Worm (Caenorhabditis elegans) whole organism, L4 larva: ENCODE measurements around the gene srsx-28.
A peak's percentile ranks its signal among the peaks of the same experiment; 100 is the strongest.

Experiments used
- F37D6.2 ChIP-seq: sonication (generic microtip); optimal IDR thresholded peaks from 2 replicates; lab custom pipeline; 2016; ENCODE audit warnings: mild to moderate bottlenecking, missing genetic modification characterization, missing compliant biosample characterization
- T26A8.4 ChIP-seq: fragments of 200-800 bp; sonication (Bioruptor generic); IDR thresholded peaks from 2 replicates; pipeline ENCODE4 v1.3.6; 2022; ENCODE audit warnings: missing genetic modification characterization, missing compliant biosample characterization
- Y105C5A.15 ChIP-seq: fragments of 200-800 bp; sonication (Bioruptor generic); IDR thresholded peaks from 2 replicates; pipeline ENCODE4 v1.3.6; 2022; ENCODE audit warnings: missing genetic modification characterization, missing compliant biosample characterization
- ZK337.2 ChIP-seq: fragments of 200-800 bp; sonication (Bioruptor generic); IDR thresholded peaks from 2 replicates; pipeline ENCODE4 v1.3.6; 2022; ENCODE audit warnings: missing genetic modification reagents, missing genetic modification characterization, missing compliant biosample characterization
- ZK546.5 ChIP-seq, 2 experiments: sonication (generic microtip); optimal IDR thresholded peaks; 2 replicates each; lab custom pipeline; 2017; ENCODE audit warnings: missing biosample characterization in 2 of 2, missing genetic modification characterization in 2 of 2
- ceh-62 ChIP-seq: sonication (generic microtip); optimal IDR thresholded peaks from 2 replicates; lab custom pipeline; 2017; ENCODE audit warnings: missing biosample characterization, missing genetic modification characterization
- cey-2 ChIP-seq: sonication (generic microtip); optimal IDR thresholded peaks from 3 replicates; lab custom pipeline; 2017; ENCODE audit warnings: missing genetic modification characterization, mild to moderate bottlenecking, missing compliant biosample characterization, antibody characterized with exemption, borderline replicate concordance; ENCODE audit not compliant: insufficient read depth
- daf-12 ChIP-seq: fragments of 150-350 bp; optimal IDR thresholded peaks from 2 replicates; lab custom pipeline; 2014; ENCODE audit warnings: missing biosample characterization, missing genetic modification reagents, missing genetic modification characterization
- dmd-6 ChIP-seq: fragments of 200-800 bp; sonication (Bioruptor generic); IDR thresholded peaks from 2 replicates; pipeline ENCODE4 v1.3.6; 2022; ENCODE audit warnings: missing genetic modification reagents, missing genetic modification characterization, missing compliant biosample characterization
- dve-1 ChIP-seq: sonication (generic microtip); optimal IDR thresholded peaks from 2 replicates; lab custom pipeline; 2017; ENCODE audit warnings: antibody characterized with exemption, mild to moderate bottlenecking, missing genetic modification characterization, missing compliant biosample characterization; ENCODE audit not compliant: insufficient read depth
- egl-27 ChIP-seq: sonication (generic microtip); optimal IDR thresholded peaks from 3 replicates; lab custom pipeline; 2017; ENCODE audit warnings: missing biosample characterization, missing genetic modification reagents, missing genetic modification characterization
- hif-1 ChIP-seq, 2 experiments: sonication (generic microtip); optimal IDR thresholded peaks; 2 replicates each; lab custom pipeline; 2016 to 2017; ENCODE audit warnings: missing compliant biosample characterization in 2 of 2, missing genetic modification characterization in 2 of 2, missing genetic modification reagents in 2 of 2, missing genotype in 2 of 2, mild to moderate bottlenecking in 1 of 2
- hlh-11 ChIP-seq: fragments of 200-800 bp; sonication (Bioruptor generic); optimal IDR thresholded peaks from 2 replicates; lab custom pipeline; 2018; ENCODE audit warnings: mild to moderate bottlenecking, missing genetic modification characterization, missing compliant biosample characterization
- jun-1 ChIP-seq: fragments of 150-350 bp; optimal IDR thresholded peaks from 2 replicates; lab custom pipeline; 2014; ENCODE audit warnings: missing biosample characterization, missing genetic modification reagents, missing genetic modification characterization
- lim-7 ChIP-seq: fragments of 200-800 bp; sonication (Bioruptor generic); IDR thresholded peaks from 2 replicates; pipeline ENCODE4 v1.3.6; 2022; ENCODE audit warnings: missing genetic modification characterization, missing compliant biosample characterization
- lin-13 ChIP-seq: fragments of 150-350 bp; optimal IDR thresholded peaks from 2 replicates; lab custom pipeline; 2014; ENCODE audit warnings: missing biosample characterization, missing genetic modification reagents, missing genetic modification characterization
- lin-38 ChIP-seq: fragments of 200-800 bp; sonication (Bioruptor generic); IDR thresholded peaks from 2 replicates; pipeline ENCODE4 v1.3.6; 2022; ENCODE audit warnings: missing genetic modification reagents, missing genetic modification characterization, missing compliant biosample characterization
- lsy-2 ChIP-seq, 2 experiments: fragments of 150-350 bp in 1 of 2; sonication (generic microtip) in 1 of 2; optimal IDR thresholded peaks; 2 replicates each; lab custom pipeline; 2014 to 2017; ENCODE audit warnings: missing biosample characterization in 2 of 2, missing genetic modification characterization in 2 of 2
- madf-5 ChIP-seq, 2 experiments: fragments of 200-800 bp; sonication (Bioruptor generic); IDR thresholded peaks; 2 replicates each; pipeline ENCODE4 v1.3.6; 2022; ENCODE audit warnings: missing compliant biosample characterization in 2 of 2, missing genetic modification characterization in 2 of 2
- mdl-1 ChIP-seq, 2 experiments: fragments of 150-350 bp in 1 of 2; sonication (generic microtip) in 1 of 2; optimal IDR thresholded peaks; 2 replicates each; lab custom pipeline; 2014 to 2017; ENCODE audit warnings: missing biosample characterization in 2 of 2, missing genetic modification characterization in 2 of 2
- mdt-29 ChIP-seq: fragments of 200-800 bp; sonication (Bioruptor generic); IDR thresholded peaks from 2 replicates; pipeline ENCODE4 v1.3.6; 2022; ENCODE audit warnings: missing genetic modification reagents, missing genetic modification characterization, missing compliant biosample characterization
- mep-1 ChIP-seq: fragments of 150-350 bp; sonication (generic microtip); optimal IDR thresholded peaks from 3 replicates; lab custom pipeline; 2014; ENCODE audit warnings: missing biosample characterization, missing genetic modification characterization
- mes-2 ChIP-seq: sonication (generic microtip); optimal IDR thresholded peaks from 2 replicates; lab custom pipeline; 2016; ENCODE audit warnings: missing genotype, mild to moderate bottlenecking, missing genetic modification characterization, missing compliant biosample characterization; ENCODE audit not compliant: poor library complexity, severe bottlenecking
- nhr-102 ChIP-seq: sonication (generic microtip); optimal IDR thresholded peaks from 2 replicates; lab custom pipeline; 2016; ENCODE audit warnings: mild to moderate bottlenecking, missing genetic modification characterization, moderate library complexity, missing compliant biosample characterization
- nhr-48 ChIP-seq: sonication (generic microtip); optimal IDR thresholded peaks from 2 replicates; lab custom pipeline; 2016; ENCODE audit warnings: mild to moderate bottlenecking, missing genetic modification characterization, missing compliant biosample characterization
- nhr-77 ChIP-seq: fragments of 150-350 bp; optimal IDR thresholded peaks from 2 replicates; lab custom pipeline; 2014; ENCODE audit warnings: missing biosample characterization, missing genetic modification characterization
- pha-4 ChIP-seq, 2 experiments: fragments of 150-350 bp in 1 of 2; fragments of 200-800 bp in 1 of 2; sonication (Bioruptor generic) in 1 of 2; IDR thresholded peaks in 1 of 2; optimal IDR thresholded peaks in 1 of 2; 2 replicates each; pipeline versions ENCODE4 v1.3.6 to Lab custom; 2014 to 2022; ENCODE audit warnings: missing genetic modification characterization in 2 of 2, missing genetic modification reagents in 2 of 2, missing biosample characterization in 1 of 2, missing compliant biosample characterization in 1 of 2
- pqm-1 ChIP-seq: sonication (generic microtip); optimal IDR thresholded peaks from 2 replicates; lab custom pipeline; 2017; ENCODE audit warnings: missing biosample characterization, missing genetic modification characterization
- set-16 ChIP-seq: fragments of 200-800 bp; sonication (Bioruptor generic); IDR thresholded peaks from 2 replicates; pipeline ENCODE4 v1.3.6; 2022; ENCODE audit warnings: missing genetic modification reagents, missing genetic modification characterization, missing compliant biosample characterization
- snpc-1.2 ChIP-seq: fragments of 200-800 bp; sonication (Bioruptor generic); IDR thresholded peaks from 2 replicates; pipeline ENCODE4 v1.3.6; 2022; ENCODE audit warnings: missing genetic modification reagents, missing genetic modification characterization, missing compliant biosample characterization
- snpc-4 ChIP-seq: fragments of 150-350 bp; optimal IDR thresholded peaks from 2 replicates; lab custom pipeline; 2014; ENCODE audit warnings: missing biosample characterization, missing genetic modification characterization
- spr-1 ChIP-seq: sonication (generic microtip); optimal IDR thresholded peaks from 2 replicates; lab custom pipeline; 2016; ENCODE audit warnings: mild to moderate bottlenecking, missing genetic modification characterization, missing compliant biosample characterization
- tra-1 ChIP-seq: fragments of 200-800 bp; sonication (Bioruptor generic); IDR thresholded peaks from 2 replicates; pipeline ENCODE4 v1.3.6; 2022; ENCODE audit warnings: missing genetic modification reagents, missing genetic modification characterization, missing compliant biosample characterization
- unc-130 ChIP-seq: sonication (generic microtip); optimal IDR thresholded peaks from 2 replicates; lab custom pipeline; 2016; ENCODE audit warnings: missing genetic modification reagents, missing genetic modification characterization, missing compliant biosample characterization
- unc-62 ChIP-seq, 3 experiments: fragments of 150-350 bp in 1 of 3; sonication (generic microtip); optimal IDR thresholded peaks in 2 of 3; peaks in 1 of 3; 1 replicate in 1 of 3; 2 replicates in 2 of 3; lab custom pipeline; 2014 to 2017; ENCODE audit warnings: missing biosample characterization in 3 of 3, missing genetic modification characterization in 3 of 3, missing genetic modification reagents in 3 of 3, missing genotype in 1 of 3
- vab-7 ChIP-seq: fragments of 200-800 bp; sonication (Bioruptor generic); IDR thresholded peaks from 2 replicates; pipeline ENCODE4 v1.3.6; 2022; ENCODE audit warnings: missing genetic modification reagents, missing genetic modification characterization, missing compliant biosample characterization
- zag-1 ChIP-seq: fragments of 150-350 bp; optimal IDR thresholded peaks from 2 replicates; lab custom pipeline; 2014; ENCODE audit warnings: missing biosample characterization, missing genetic modification characterization
- zfp-3 ChIP-seq: fragments of 200-800 bp; sonication (Bioruptor generic); conservative IDR thresholded peaks from 2 replicates; pipeline ENCODE4 v1.3.6; 2022; ENCODE audit warnings: missing genetic modification reagents, missing genetic modification characterization, missing compliant biosample characterization
- ztf-11 ChIP-seq: fragments of 150-350 bp; optimal IDR thresholded peaks from 2 replicates; lab custom pipeline; 2014; ENCODE audit warnings: missing biosample characterization, missing genetic modification characterization
- ztf-7 ChIP-seq: fragments of 150-350 bp; optimal IDR thresholded peaks from 2 replicates; lab custom pipeline; 2014; ENCODE audit warnings: missing biosample characterization, missing genetic modification characterization

Gene srsx-28

DNA sequence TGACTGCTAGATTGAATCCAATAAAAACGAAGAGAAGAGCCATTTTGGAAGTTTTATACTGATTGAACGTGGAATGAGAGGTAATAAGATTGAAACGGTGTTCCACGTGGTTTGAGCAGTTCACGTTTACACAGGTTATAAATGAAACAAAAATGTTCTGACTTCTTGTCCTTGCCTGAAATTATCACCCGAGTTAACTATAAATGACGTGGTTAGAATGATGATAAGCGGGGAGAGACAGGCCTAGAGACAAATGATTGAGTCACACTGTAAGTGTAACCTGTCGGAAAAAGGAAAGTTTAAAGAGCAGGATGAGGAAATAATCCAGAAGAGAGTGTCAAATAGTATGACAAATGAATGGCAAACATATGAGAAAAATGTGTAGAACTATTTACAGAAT lies 8.6 kb downstream of the srsx-28 start, which contains the start of gene C51E3.10 (continued):
- TF ChIP-seq nhr-102 (tag; lab: Kevin White, UChicago) (no peak), mdt-29 (GFP tag; lab: Robert Waterston, UW) (0 out of 2 replicates have a peak, but pooled peaks have one; percentile 32), hlh-11 (tag; lab: Kevin White, UChicago) (peak; percentile 80), lim-7 (GFP tag; lab: Robert Waterston, UW) (no peak), F37D6.2 (tag; lab: Kevin White, UChicago) (no peak), lin-38 (no peak), ceh-62 (tag; lab: Kevin White, UChicago) (no peak), lsy-2 (tag; optimal IDR thresholded peaks at IDR 0.05; lab: Kevin White, UChicago) (peak in 1 of 2 experiments; percentile 32), mdl-1 (tag; optimal IDR thresholded peaks at IDR 0.05; lab: Kevin White, UChicago) (peak in 1 of 2 experiments; percentile 77), zag-1 (tag; lab: Kevin White, UChicago) (no peak), pha-4 (GFP tag; IDR thresholded peaks at IDR 0.05; lab: Robert Waterston, UW) (0 out of 2 replicates have a peak, but pooled peaks have one; percentile 8), pha-4 (tag; optimal IDR thresholded peaks at IDR 0.05; lab: Kevin White, UChicago) (no peak), pqm-1 (tag; lab: Kevin White, UChicago) (peak; percentile 93), mes-2 (tag; lab: Kevin White, UChicago) (no peak), tra-1 (GFP tag; lab: Robert Waterston, UW) (peak; percentile 68; the same call in 1 of the 2 replicates), hif-1 (tag; optimal IDR thresholded peaks at IDR 0.05; lab: Kevin White, UChicago) (no peak), dve-1 (tag; lab: Kevin White, UChicago) (peak; percentile 70), daf-12 (tag; lab: Kevin White, UChicago) (no peak), snpc-1.2 (GFP tag; lab: Robert Waterston, UW) (no peak), ZK337.2 (GFP tag; lab: Robert Waterston, UW) (no peak), Y105C5A.15 (GFP tag; lab: Robert Waterston, UW) (no peak), nhr-77 (tag; lab: Kevin White, UChicago) (peak; percentile 35), unc-130 (GFP tag; lab: Kevin White, UChicago) (no peak), ztf-7 (tag; lab: Kevin White, UChicago) (no peak), ztf-11 (no peak), mep-1 (tag; lab: Kevin White, UChicago) (peak; percentile 36), unc-62 (GFP tag; optimal IDR thresholded peaks at IDR 0.05 in 1 of 2; lab: Kevin White, UChicago) (peak in 1 of 2 experiments; percentile 89), unc-62 (tag; optimal IDR thresholded peaks at IDR 0.05; lab: Kevin White, UChicago) (no peak), spr-1 (no peak), cey-2 (no peak), dmd-6 (peak; percentile 95), vab-7 (GFP tag; lab: Robert Waterston, UW) (no peak), snpc-4 (no peak), ZK546.5 (tag; optimal IDR thresholded peaks at IDR 0.05; lab: Kevin White, UChicago) (no peak), jun-1 (tag; lab: Kevin White, UChicago) (no peak), set-16 (GFP tag; lab: Robert Waterston, UW) (no peak)

DNA sequence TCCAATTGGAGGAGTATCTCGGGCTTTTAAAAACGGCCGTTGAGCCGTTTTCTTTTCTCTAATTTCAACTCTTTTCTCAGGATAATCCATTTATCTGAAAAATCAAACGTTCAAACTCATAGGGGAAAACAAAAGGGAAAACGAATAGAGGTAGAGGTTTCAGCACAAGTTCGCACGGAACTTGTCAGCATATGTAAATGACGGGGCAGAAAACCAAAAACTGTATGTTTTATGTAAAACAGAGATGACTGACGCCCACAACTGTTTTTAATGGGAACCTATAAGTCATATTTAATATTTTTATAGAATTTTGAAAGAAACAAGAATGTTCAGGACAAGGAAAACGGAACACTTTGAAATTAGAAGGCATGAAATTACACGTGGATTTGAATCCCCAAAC lies 14.0 kb downstream of the srsx-28 start, which contains the start of gene C51E3.6:
Gene C51E3.6, minus strand, starts transcription at position 101 of the 400 bp plus-strand sequence.
- no peak for TF ChIP-seq madf-5 (GFP tag; IDR thresholded peaks at IDR 0.05; lab: Robert Waterston, UW)
- TF ChIP-seq, all 104 proteins: peak for 0

- TF ChIP-seq nhr-48 (tag; lab: Kevin White, UChicago) (no peak), zfp-3 (GFP tag; lab: Robert Waterston, UW) (no peak), egl-27 (no peak), T26A8.4 (no peak), mep-1 (tag; lab: Kevin White, UChicago) (peak; percentile 49), lin-13 (GFP tag; lab: Kevin White, UChicago) (peak; percentile 24)
These were observed 16.5 kb downstream of the srsx-28 start for ce11 chrV:10168870-10169269.
